Worm (Caenorhabditis elegans) whole organism, L2 larva: ENCODE results near the gene atgl-1.

Experiments used
- C34F6.9 ChIP-seq: fragments of 150-350 bp; optimal IDR thresholded peaks from 2 replicates; lab custom pipeline; 2014; ENCODE audit warnings: missing biosample characterization, missing genetic modification characterization
- F13H6.1 ChIP-seq: sonication (generic microtip); optimal IDR thresholded peaks from 2 replicates; lab custom pipeline; 2016; ENCODE audit warnings: missing genetic modification characterization, missing compliant biosample characterization
- R02D3.7 ChIP-seq: fragments of 150-350 bp; optimal IDR thresholded peaks from 2 replicates; lab custom pipeline; 2014; ENCODE audit warnings: missing biosample characterization, missing genetic modification characterization
- Y55F3AM.14 ChIP-seq: fragments of 200-800 bp; sonication (Bioruptor generic); optimal IDR thresholded peaks from 2 replicates; lab custom pipeline; 2018; ENCODE audit warnings: mild to moderate bottlenecking, missing genetic modification characterization, missing compliant biosample characterization
- ZK546.5 ChIP-seq: sonication (generic microtip); optimal IDR thresholded peaks from 2 replicates; lab custom pipeline; 2017; ENCODE audit warnings: missing biosample characterization, missing genetic modification characterization
- ama-1 ChIP-seq: fragments of 150-350 bp; optimal IDR thresholded peaks from 2 replicates; lab custom pipeline; 2018; ENCODE audit warnings: inconsistent platforms
- blmp-1 ChIP-seq: sonication (generic microtip); optimal IDR thresholded peaks from 2 replicates; lab custom pipeline; 2017; ENCODE audit warnings: missing genetic modification characterization, mild to moderate bottlenecking, missing compliant biosample characterization, antibody characterized with exemption, moderate library complexity; ENCODE audit not compliant: insufficient read depth
- ceh-16 ChIP-seq: fragments of 150-350 bp; optimal IDR thresholded peaks from 2 replicates; lab custom pipeline; 2014; ENCODE audit warnings: missing biosample characterization, missing genetic modification characterization
- ceh-82 ChIP-seq: fragments of 150-350 bp; optimal IDR thresholded peaks from 2 replicates; lab custom pipeline; 2014; ENCODE audit warnings: missing biosample characterization, missing genetic modification characterization
- crh-2 ChIP-seq: sonication (generic microtip); optimal IDR thresholded peaks from 2 replicates; lab custom pipeline; 2017; ENCODE audit warnings: missing biosample characterization, missing genetic modification characterization
- elt-3 ChIP-seq: sonication (generic microtip); optimal IDR thresholded peaks from 2 replicates; lab custom pipeline; 2017; ENCODE audit warnings: missing biosample characterization, missing genetic modification characterization
- fos-1 ChIP-seq: fragments of 150-350 bp; optimal IDR thresholded peaks from 2 replicates; lab custom pipeline; 2014; ENCODE audit warnings: missing biosample characterization, missing genetic modification characterization
- gmeb-1 ChIP-seq: fragments of 150-350 bp; optimal IDR thresholded peaks from 2 replicates; lab custom pipeline; 2014; ENCODE audit warnings: missing biosample characterization, missing genetic modification characterization
- lin-11 ChIP-seq: fragments of 150-350 bp; sonication (generic microtip); optimal IDR thresholded peaks from 2 replicates; lab custom pipeline; 2014; ENCODE audit warnings: missing biosample characterization, missing genetic modification characterization, inconsistent platforms, mixed read lengths
- lin-13 ChIP-seq: fragments of 150-350 bp; optimal IDR thresholded peaks from 2 replicates; lab custom pipeline; 2014; ENCODE audit warnings: missing biosample characterization, missing genetic modification reagents, missing genetic modification characterization
- lin-39 ChIP-seq: fragments of 150-350 bp; optimal IDR thresholded peaks from 2 replicates; lab custom pipeline; 2014; ENCODE audit warnings: missing biosample characterization, missing genetic modification reagents, missing genetic modification characterization
- lsy-2 ChIP-seq, 2 experiments: fragments of 150-350 bp in 1 of 2; sonication (generic microtip) in 1 of 2; optimal IDR thresholded peaks; 2 replicates each; lab custom pipeline; 2014 to 2017; ENCODE audit warnings: missing biosample characterization in 2 of 2, missing genetic modification characterization in 2 of 2
- mab-5 ChIP-seq: fragments of 150-350 bp; optimal IDR thresholded peaks from 2 replicates; lab custom pipeline; 2014; ENCODE audit warnings: missing biosample characterization, missing genetic modification characterization
- mbf-1 ChIP-seq: sonication (generic microtip); optimal IDR thresholded peaks from 2 replicates; lab custom pipeline; 2017; ENCODE audit warnings: missing biosample characterization, missing genetic modification characterization
- mdl-1 ChIP-seq, 2 experiments: fragments of 150-350 bp in 1 of 2; sonication (generic microtip) in 1 of 2; optimal IDR thresholded peaks; 2 replicates each; lab custom pipeline; 2017; ENCODE audit warnings: missing biosample characterization in 2 of 2, missing genetic modification characterization in 2 of 2
- nhr-11 ChIP-seq: fragments of 150-350 bp; optimal IDR thresholded peaks from 2 replicates; lab custom pipeline; 2014; ENCODE audit warnings: missing biosample characterization, missing genetic modification characterization
- nhr-129 ChIP-seq: fragments of 150-350 bp; optimal IDR thresholded peaks from 2 replicates; lab custom pipeline; 2014; ENCODE audit warnings: missing biosample characterization, missing genetic modification characterization
- nhr-21 ChIP-seq: fragments of 150-350 bp; optimal IDR thresholded peaks from 2 replicates; lab custom pipeline; 2014; ENCODE audit warnings: missing biosample characterization, missing genetic modification characterization
- nhr-23 ChIP-seq: fragments of 150-350 bp; optimal IDR thresholded peaks from 2 replicates; lab custom pipeline; 2014; ENCODE audit warnings: missing biosample characterization, missing genetic modification reagents, missing genetic modification characterization
- nhr-25 ChIP-seq: fragments of 150-350 bp; sonication (generic microtip); optimal IDR thresholded peaks from 3 replicates; lab custom pipeline; 2014; ENCODE audit warnings: missing biosample characterization, missing genetic modification characterization
- nhr-6 ChIP-seq: fragments of 150-350 bp; optimal IDR thresholded peaks from 2 replicates; lab custom pipeline; 2014; ENCODE audit warnings: missing biosample characterization, missing genetic modification characterization
- nhr-77 ChIP-seq: fragments of 150-350 bp; optimal IDR thresholded peaks from 2 replicates; lab custom pipeline; 2014; ENCODE audit warnings: missing biosample characterization, missing genetic modification characterization
- peb-1 ChIP-seq: fragments of 150-350 bp; optimal IDR thresholded peaks from 2 replicates; lab custom pipeline; 2014; ENCODE audit warnings: missing biosample characterization, missing genetic modification characterization
- sem-4 ChIP-seq: fragments of 150-350 bp; optimal IDR thresholded peaks from 2 replicates; lab custom pipeline; 2014; ENCODE audit warnings: missing biosample characterization, missing genetic modification reagents, missing genetic modification characterization
- skn-1 ChIP-seq: sonication (generic microtip); optimal IDR thresholded peaks from 2 replicates; lab custom pipeline; 2017; ENCODE audit warnings: missing biosample characterization, missing genetic modification characterization
- sma-3 ChIP-seq: sonication (generic microtip); optimal IDR thresholded peaks from 2 replicates; lab custom pipeline; 2016; ENCODE audit warnings: missing genetic modification reagents, missing genetic modification characterization, missing compliant biosample characterization
- sma-9 ChIP-seq, 2 experiments: fragments of 150-350 bp in 1 of 2; sonication (generic microtip) in 1 of 2; optimal IDR thresholded peaks; 2 replicates each; lab custom pipeline; 2014 to 2016; ENCODE audit warnings: missing genetic modification characterization in 2 of 2, mild to moderate bottlenecking in 1 of 2, missing biosample characterization in 1 of 2, missing compliant biosample characterization in 1 of 2, missing genetic modification reagents in 1 of 2, moderate library complexity in 1 of 2
- snpc-4 ChIP-seq: fragments of 150-350 bp; optimal IDR thresholded peaks from 2 replicates; lab custom pipeline; 2014; ENCODE audit warnings: missing biosample characterization, missing genetic modification characterization
- unc-39 ChIP-seq: fragments of 150-350 bp; optimal IDR thresholded peaks from 2 replicates; lab custom pipeline; 2014; ENCODE audit warnings: missing biosample characterization, missing genetic modification characterization
- unc-55 ChIP-seq: fragments of 150-350 bp; sonication (generic microtip); optimal IDR thresholded peaks from 3 replicates; lab custom pipeline; 2014; ENCODE audit warnings: missing biosample characterization, missing genetic modification reagents, missing genetic modification characterization
- unc-62 ChIP-seq: fragments of 150-350 bp; optimal IDR thresholded peaks from 2 replicates; lab custom pipeline; 2014; ENCODE audit warnings: missing biosample characterization, missing genetic modification reagents, missing genetic modification characterization
- zag-1 ChIP-seq: fragments of 150-350 bp; optimal IDR thresholded peaks from 2 replicates; lab custom pipeline; 2014; ENCODE audit warnings: missing biosample characterization, missing genetic modification characterization
- ztf-11 ChIP-seq: sonication (generic microtip); optimal IDR thresholded peaks from 2 replicates; lab custom pipeline; 2017; ENCODE audit warnings: missing biosample characterization, missing genetic modification characterization
- ztf-4 ChIP-seq: fragments of 150-350 bp; optimal IDR thresholded peaks from 2 replicates; lab custom pipeline; 2014; ENCODE audit warnings: missing biosample characterization, missing genetic modification characterization

atgl-1 gene

ce11 chrIII:6464113-6464571 is 44.9 kb upstream of the atgl-1 start:
- TF ChIP-seq nhr-21 (tag; lab: Kevin White, UChicago) (peak; percentile 86), Y55F3AM.14 (GFP tag; lab: Kevin White, UChicago) (peak; percentile 89), lsy-2 (tag; optimal IDR thresholded peaks at IDR 0.05; lab: Kevin White, UChicago) (peak; percentile 75 to 83), gmeb-1 (tag; lab: Kevin White, UChicago) (peak; percentile 85), ama-1 (lab: Kevin White, UChicago) (peak; percentile 85), sma-9 (GFP tag; optimal IDR thresholded peaks at IDR 0.05; lab: Kevin White, UChicago) (peak; percentile 80), sma-9 (tag; optimal IDR thresholded peaks at IDR 0.05; lab: Kevin White, UChicago) (no peak), F13H6.1 (tag; lab: Kevin White, UChicago) (peak; percentile 94), mab-5 (tag; lab: Kevin White, UChicago) (peak; percentile 79), sma-3 (GFP tag; lab: Kevin White, UChicago) (peak; percentile 91), lin-11 (tag; lab: Kevin White, UChicago) (peak; percentile 67), unc-62 (GFP tag; lab: Kevin White, UChicago) (no peak), mdl-1 (tag; optimal IDR thresholded peaks at IDR 0.05; lab: Kevin White, UChicago) (peak; percentile 85 to 92), nhr-77 (tag; lab: Kevin White, UChicago) (no peak), skn-1 (no peak), sem-4 (peak; percentile 68), peb-1 (tag; lab: Kevin White, UChicago) (peak; percentile 1), nhr-6 (tag; lab: Kevin White, UChicago) (peak; percentile 10), C34F6.9 (tag; lab: Kevin White, UChicago) (peak; percentile 79), unc-55 (GFP tag; lab: Kevin White, UChicago) (peak; percentile 85), blmp-1 (tag; lab: Kevin White, UChicago) (peak; percentile 65), fos-1 (tag; lab: Kevin White, UChicago) (peak; percentile 98), lin-39 (tag; lab: Kevin White, UChicago) (no peak), nhr-129 (tag; lab: Kevin White, UChicago) (peak; percentile 83), lin-13 (peak; percentile 66), snpc-4 (peak; percentile 40), crh-2 (tag; lab: Kevin White, UChicago) (peak; percentile 88), zag-1 (peak; percentile 73), unc-39 (tag; lab: Kevin White, UChicago) (no peak), mbf-1 (tag; lab: Kevin White, UChicago) (no peak), ztf-4 (peak; percentile 43), ceh-82 (peak; percentile 66), ceh-16 (peak; percentile 62), nhr-11 (no peak)

DNA sequence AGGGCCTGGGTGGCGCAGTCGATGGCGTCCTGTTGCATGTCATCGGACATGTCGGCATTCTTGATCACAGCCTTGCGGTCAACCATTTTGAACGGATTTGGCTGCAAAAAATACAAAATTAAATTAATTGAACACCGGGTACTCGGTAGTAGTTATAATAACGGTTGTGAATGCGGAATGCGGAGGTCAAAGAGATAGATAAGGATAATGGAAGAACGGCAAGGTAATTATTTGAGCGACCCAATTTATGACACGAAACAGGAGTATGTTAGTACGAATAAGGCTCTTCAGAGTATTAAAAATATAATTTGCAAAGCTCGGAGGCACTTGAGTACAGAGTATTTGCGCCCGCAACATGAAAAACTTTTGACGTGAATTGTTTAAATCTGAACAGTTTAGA is 44.4 kb upstream of the atgl-1 start, which contains the start of gene dlc-1:
dlc-1 (minus strand) TSS at position 101 of the 400 bp plus-strand sequence.
- no peak for TF ChIP-seq lin-13
- no peak for TF ChIP-seq ztf-11 (tag; lab: Kevin White, UChicago)
- TF ChIP-seq snpc-4: no peak
- no peak for TF ChIP-seq mdl-1 (tag; optimal IDR thresholded peaks at IDR 0.05; lab: Kevin White, UChicago)
- TF ChIP-seq sma-3 (GFP tag; lab: Kevin White, UChicago): no peak
- no peak for TF ChIP-seq blmp-1 (tag; lab: Kevin White, UChicago)
- no peak for TF ChIP-seq mbf-1 (tag; lab: Kevin White, UChicago)
- TF ChIP-seq lin-11 (tag; lab: Kevin White, UChicago): no peak
- no peak for TF ChIP-seq R02D3.7 (tag; lab: Kevin White, UChicago)
- TF ChIP-seq ZK546.5 (tag; lab: Kevin White, UChicago): no peak
- no peak for TF ChIP-seq ceh-82
- TF ChIP-seq skn-1: no peak
- TF ChIP-seq unc-39 (tag; lab: Kevin White, UChicago): no peak
- no peak for TF ChIP-seq nhr-25
- TF ChIP-seq zag-1: no peak
- TF ChIP-seq, all 48 proteins: peak for 0

ce11 chrIII:6462610-6463009 is 43.4 kb upstream of the atgl-1 start, which contains the start of gene T26A5.8:
T26A5.8 (minus strand) TSS chrIII:6462856.
- TF ChIP-seq sma-3 (GFP tag; lab: Kevin White, UChicago): peak; percentile 45
- TF ChIP-seq lsy-2 (tag; optimal IDR thresholded peaks at IDR 0.05; lab: Kevin White, UChicago): peak in 1 of 2 experiments; percentile 58
- no peak for TF ChIP-seq nhr-23 (tag; lab: Kevin White, UChicago)
- TF ChIP-seq lin-13: peak; percentile 15
- TF ChIP-seq ama-1 (lab: Kevin White, UChicago): peak; percentile 56
- TF ChIP-seq nhr-129 (tag; lab: Kevin White, UChicago): peak; percentile 25
- TF ChIP-seq nhr-6 (tag; lab: Kevin White, UChicago): peak; percentile 19
- TF ChIP-seq ztf-4: peak; percentile 29
- peak; percentile 10 for TF ChIP-seq crh-2 (tag; lab: Kevin White, UChicago)
- TF ChIP-seq nhr-11: no peak
- no peak for TF ChIP-seq elt-3 (tag; lab: Kevin White, UChicago)
